Worm (Caenorhabditis elegans): Measurements from ENCODE around the gene ceh-54.

- TF ChIP-seq skn-1 (tag; optimal IDR thresholded peaks at IDR 0.05) = no peak
- no peak for TF ChIP-seq nhr-28 (tag; optimal IDR thresholded peaks at IDR 0.05)
- no peak for TF ChIP-seq jun-1 (tag; optimal IDR thresholded peaks at IDR 0.05)
- no peak for TF ChIP-seq nhr-25 (tag; optimal IDR thresholded peaks at IDR 0.05)
- TF ChIP-seq lin-15B (tag; optimal IDR thresholded peaks at IDR 0.05) = no peak
- no peak for TF ChIP-seq unc-62 (GFP tag; optimal IDR thresholded peaks at IDR 0.05)
- no peak for TF ChIP-seq nhr-11 (tag; optimal IDR thresholded peaks at IDR 0.05)
- TF ChIP-seq unc-39 (tag; optimal IDR thresholded peaks at IDR 0.05) = no peak
- no peak for TF ChIP-seq daf-12 (tag; optimal IDR thresholded peaks at IDR 0.05)
- no peak for TF ChIP-seq nhr-77 (tag; optimal IDR thresholded peaks at IDR 0.05)
- no peak for TF ChIP-seq egl-27 (tag; optimal IDR thresholded peaks at IDR 0.05)
Measured at ce11 chrX:6230669-6231068, 36.6 kb upstream of the ceh-54 start, which contains the start of gene lite-1.

Data from whole organism, L3 larva.